Worm (Caenorhabditis elegans) whole organism, L4/young adult: Measurements from ENCODE around the gene gon-1.
"Not testable (repeated sequence)": the region's sequence is repeated elsewhere in the genome, so short reads cannot be mapped to it uniquely, and the experiment has no call there.

Experiments used
- W03F9.2 ChIP-seq: fragments of 150-350 bp; optimal IDR thresholded peaks from 2 replicates; lab custom pipeline; 2014; ENCODE audit warnings: missing biosample characterization, missing genetic modification characterization
- him-1 ChIP-seq: sonication (generic microtip); optimal IDR thresholded peaks from 2 replicates; lab custom pipeline; 2016; ENCODE audit warnings: missing genotype, missing genetic modification reagents, missing genetic modification characterization, missing compliant biosample characterization

- TF ChIP-seq W03F9.2, him-1 (tag; lab: Kevin White, UChicago): not testable (repeated sequence)
These were observed 59.6 kb downstream of the gon-1 start, which contains the start of gene sss-1 for ce11 chrIV:9893649-9894048.
